Worm (Caenorhabditis elegans) whole organism, L1 larva: ENCODE measurements around the gene F58H1.5.

Source experiments
- C04F5.9 ChIP-seq: sonication (generic microtip); optimal IDR thresholded peaks from 2 replicates; lab custom pipeline; 2016; ENCODE audit warnings: missing genetic modification characterization, missing compliant biosample characterization
- C16A3.4 ChIP-seq: fragments of 150-350 bp; optimal IDR thresholded peaks from 2 replicates; lab custom pipeline; 2014; ENCODE audit warnings: missing biosample characterization, missing genetic modification characterization
- Y116A8C.19 ChIP-seq: sonication (generic microtip); optimal IDR thresholded peaks from 2 replicates; lab custom pipeline; 2016; ENCODE audit warnings: missing compliant biosample characterization, missing genetic modification characterization, borderline replicate concordance
- aha-1 ChIP-seq: fragments of 150-350 bp; optimal IDR thresholded peaks from 2 replicates; lab custom pipeline; 2014; ENCODE audit warnings: missing biosample characterization, missing genetic modification characterization
- alr-1 ChIP-seq: fragments of 200-800 bp; sonication (Bioruptor generic); optimal IDR thresholded peaks from 2 replicates; lab custom pipeline; 2018; ENCODE audit warnings: borderline replicate concordance, mild to moderate bottlenecking, missing genetic modification characterization, missing compliant biosample characterization
- aly-2 ChIP-seq: fragments of 150-350 bp; optimal IDR thresholded peaks from 2 replicates; lab custom pipeline; 2014; ENCODE audit warnings: missing biosample characterization, missing genetic modification characterization
- ama-1 ChIP-seq: fragments of 150-350 bp; optimal IDR thresholded peaks from 2 replicates; lab custom pipeline; 2014
- ceh-63 ChIP-seq: fragments of 200-800 bp; sonication (Bioruptor generic); optimal IDR thresholded peaks from 2 replicates; lab custom pipeline; 2018; ENCODE audit warnings: mild to moderate bottlenecking, missing genetic modification characterization, missing compliant biosample characterization
- ceh-8 ChIP-seq: fragments of 200-800 bp; sonication (Bioruptor generic); optimal IDR thresholded peaks from 2 replicates; lab custom pipeline; 2018; ENCODE audit warnings: mild to moderate bottlenecking, missing genetic modification characterization, moderate library complexity, missing compliant biosample characterization
- ceh-82 ChIP-seq, 3 experiments: fragments of 150-350 bp in 1 of 3; sonication (generic microtip) in 2 of 3; optimal IDR thresholded peaks; 2 replicates each; lab custom pipeline; 2014 to 2017; ENCODE audit warnings: missing biosample characterization in 3 of 3, missing genetic modification characterization in 3 of 3
- ceh-90 ChIP-seq: sonication (generic microtip); optimal IDR thresholded peaks from 2 replicates; lab custom pipeline; 2016; ENCODE audit warnings: missing genetic modification characterization, missing compliant biosample characterization
- dsc-1 ChIP-seq: sonication (generic microtip); optimal IDR thresholded peaks from 2 replicates; lab custom pipeline; 2016; ENCODE audit warnings: mild to moderate bottlenecking, missing genetic modification characterization, missing compliant biosample characterization
- efl-3 ChIP-seq: fragments of 200-800 bp; sonication (Bioruptor generic); optimal IDR thresholded peaks from 2 replicates; lab custom pipeline; 2018; ENCODE audit warnings: mild to moderate bottlenecking, missing genetic modification characterization, missing compliant biosample characterization
- elt-2 ChIP-seq: sonication (generic microtip); optimal IDR thresholded peaks from 2 replicates; lab custom pipeline; 2016; ENCODE audit warnings: missing genetic modification characterization, mild to moderate bottlenecking, inconsistent platforms, missing compliant biosample characterization, missing genetic modification reagents
- fkh-10 ChIP-seq: sonication (generic microtip); optimal IDR thresholded peaks from 2 replicates; lab custom pipeline; 2017; ENCODE audit warnings: missing biosample characterization, missing genetic modification reagents, missing genetic modification characterization
- fkh-4 ChIP-seq: sonication (generic microtip); optimal IDR thresholded peaks from 2 replicates; lab custom pipeline; 2016; ENCODE audit warnings: missing compliant biosample characterization, missing genetic modification characterization, borderline replicate concordance
- hlh-4 ChIP-seq: sonication (generic microtip); optimal IDR thresholded peaks from 2 replicates; lab custom pipeline; 2016; ENCODE audit warnings: mild to moderate bottlenecking, missing genetic modification characterization, missing compliant biosample characterization
- hpl-2 ChIP-seq: fragments of 150-350 bp; optimal IDR thresholded peaks from 2 replicates; lab custom pipeline; 2014; ENCODE audit warnings: missing biosample characterization, missing genetic modification reagents, missing genetic modification characterization
- irx-1 ChIP-seq: sonication (generic microtip); optimal IDR thresholded peaks from 2 replicates; lab custom pipeline; 2016; ENCODE audit warnings: missing genetic modification characterization, missing compliant biosample characterization
- isw-1 ChIP-seq: fragments of 200-800 bp; sonication (Bioruptor generic); IDR thresholded peaks from 2 replicates; pipeline ENCODE4 v1.3.6; 2022; ENCODE audit warnings: missing genetic modification characterization, missing compliant biosample characterization
- lin-13 ChIP-seq: fragments of 150-350 bp; optimal IDR thresholded peaks from 2 replicates; lab custom pipeline; 2014; ENCODE audit warnings: missing biosample characterization, missing genetic modification reagents, missing genetic modification characterization
- lin-14 ChIP-seq: fragments of 200-800 bp; sonication (Bioruptor generic); optimal IDR thresholded peaks from 2 replicates; lab custom pipeline; 2018; ENCODE audit warnings: mild to moderate bottlenecking, missing genetic modification characterization, moderate library complexity, missing compliant biosample characterization
- lin-15B ChIP-seq: fragments of 150-350 bp; sonication (generic microtip); optimal IDR thresholded peaks from 3 replicates; lab custom pipeline; 2014; ENCODE audit warnings: missing biosample characterization, missing genetic modification characterization
- lin-35 ChIP-seq, 2 experiments: fragments of 150-350 bp; optimal IDR thresholded peaks; 2 replicates each; lab custom pipeline; 2014; ENCODE audit warnings: missing biosample characterization in 2 of 2, missing genetic modification characterization in 2 of 2, missing genetic modification reagents in 2 of 2
- lin-39 ChIP-seq: fragments of 150-350 bp; optimal IDR thresholded peaks from 2 replicates; lab custom pipeline; 2014; ENCODE audit warnings: missing biosample characterization, missing genetic modification reagents, missing genetic modification characterization
- lsy-2 ChIP-seq, 2 experiments: fragments of 150-350 bp; optimal IDR thresholded peaks; 2 replicates each; lab custom pipeline; 2014; ENCODE audit warnings: missing biosample characterization in 2 of 2, missing genetic modification characterization in 2 of 2
- mab-9 ChIP-seq: fragments of 200-800 bp; sonication (Bioruptor generic); IDR thresholded peaks from 2 replicates; pipeline ENCODE4 v1.3.6; 2022; ENCODE audit warnings: missing genetic modification reagents, missing genetic modification characterization, missing compliant biosample characterization
- mdl-1 ChIP-seq, 2 experiments: fragments of 150-350 bp; optimal IDR thresholded peaks; 2 replicates each; lab custom pipeline; 2014 to 2017; ENCODE audit warnings: missing biosample characterization in 2 of 2, missing genetic modification characterization in 2 of 2, inconsistent platforms in 1 of 2
- mef-2 ChIP-seq: fragments of 150-350 bp; optimal IDR thresholded peaks from 2 replicates; lab custom pipeline; 2014; ENCODE audit warnings: missing biosample characterization, missing genetic modification characterization
- nhr-12 ChIP-seq: sonication (generic microtip); optimal IDR thresholded peaks from 2 replicates; lab custom pipeline; 2017; ENCODE audit warnings: missing biosample characterization, missing genetic modification characterization
- nhr-19 ChIP-seq: fragments of 200-800 bp; sonication (Bioruptor generic); conservative IDR thresholded peaks from 2 replicates; pipeline ENCODE4 v1.3.6; 2022; ENCODE audit warnings: missing genetic modification characterization, missing compliant biosample characterization
- nhr-77 ChIP-seq: fragments of 150-350 bp; optimal IDR thresholded peaks from 2 replicates; lab custom pipeline; 2014; ENCODE audit warnings: missing biosample characterization, missing genetic modification characterization
- nhr-85 ChIP-seq: sonication (generic microtip); peaks from one replicate; lab custom pipeline; 2016; ENCODE audit warnings: missing genetic modification characterization, inconsistent platforms, missing compliant biosample characterization
- nhr-90 ChIP-seq: sonication (generic microtip); optimal IDR thresholded peaks from 2 replicates; lab custom pipeline; 2016; ENCODE audit warnings: mild to moderate bottlenecking, missing genetic modification characterization, missing compliant biosample characterization; ENCODE audit not compliant: poor library complexity
- pax-3 ChIP-seq: fragments of 200-800 bp; sonication (Bioruptor generic); optimal IDR thresholded peaks from 2 replicates; lab custom pipeline; 2018; ENCODE audit warnings: mild to moderate bottlenecking, missing genetic modification characterization, moderate library complexity, missing compliant biosample characterization
- pqm-1 ChIP-seq: sonication (generic microtip); optimal IDR thresholded peaks from 3 replicates; lab custom pipeline; 2017; ENCODE audit warnings: missing biosample characterization, missing genetic modification characterization
- skn-1 ChIP-seq: fragments of 150-350 bp; optimal IDR thresholded peaks from 2 replicates; lab custom pipeline; 2014; ENCODE audit warnings: missing biosample characterization, missing genetic modification characterization
- snpc-4 ChIP-seq: fragments of 150-350 bp; optimal IDR thresholded peaks from 2 replicates; lab custom pipeline; 2014; ENCODE audit warnings: missing biosample characterization, missing genetic modification characterization
- sptf-1 ChIP-seq: fragments of 150-350 bp; optimal IDR thresholded peaks from 2 replicates; lab custom pipeline; 2014; ENCODE audit warnings: missing biosample characterization, missing genetic modification characterization
- swsn-7 ChIP-seq: sonication (generic microtip); optimal IDR thresholded peaks from 2 replicates; lab custom pipeline; 2016; ENCODE audit warnings: missing genetic modification characterization, missing compliant biosample characterization
- tbx-2 ChIP-seq: sonication (generic microtip); optimal IDR thresholded peaks from 2 replicates; lab custom pipeline; 2016; ENCODE audit warnings: missing genetic modification characterization, missing compliant biosample characterization
- tlp-1 ChIP-seq: fragments of 150-350 bp; optimal IDR thresholded peaks from 2 replicates; lab custom pipeline; 2014; ENCODE audit warnings: missing biosample characterization, missing genetic modification characterization
- unc-130 ChIP-seq: fragments of 150-350 bp; optimal IDR thresholded peaks from 2 replicates; lab custom pipeline; 2017; ENCODE audit warnings: missing biosample characterization, missing genetic modification characterization, inconsistent platforms
- unc-98 ChIP-seq: fragments of 200-800 bp; sonication (Bioruptor generic); IDR thresholded peaks from 2 replicates; pipeline ENCODE4 v1.3.6; 2022; ENCODE audit warnings: missing genetic modification characterization, missing compliant biosample characterization
- xbp-1 ChIP-seq: sonication (generic microtip); optimal IDR thresholded peaks from 2 replicates; lab custom pipeline; 2016; ENCODE audit warnings: missing genetic modification characterization, missing compliant biosample characterization
- zag-1 ChIP-seq: fragments of 150-350 bp; optimal IDR thresholded peaks from 2 replicates; lab custom pipeline; 2014; ENCODE audit warnings: missing biosample characterization, missing genetic modification characterization

Gene F58H1.5

DNA sequence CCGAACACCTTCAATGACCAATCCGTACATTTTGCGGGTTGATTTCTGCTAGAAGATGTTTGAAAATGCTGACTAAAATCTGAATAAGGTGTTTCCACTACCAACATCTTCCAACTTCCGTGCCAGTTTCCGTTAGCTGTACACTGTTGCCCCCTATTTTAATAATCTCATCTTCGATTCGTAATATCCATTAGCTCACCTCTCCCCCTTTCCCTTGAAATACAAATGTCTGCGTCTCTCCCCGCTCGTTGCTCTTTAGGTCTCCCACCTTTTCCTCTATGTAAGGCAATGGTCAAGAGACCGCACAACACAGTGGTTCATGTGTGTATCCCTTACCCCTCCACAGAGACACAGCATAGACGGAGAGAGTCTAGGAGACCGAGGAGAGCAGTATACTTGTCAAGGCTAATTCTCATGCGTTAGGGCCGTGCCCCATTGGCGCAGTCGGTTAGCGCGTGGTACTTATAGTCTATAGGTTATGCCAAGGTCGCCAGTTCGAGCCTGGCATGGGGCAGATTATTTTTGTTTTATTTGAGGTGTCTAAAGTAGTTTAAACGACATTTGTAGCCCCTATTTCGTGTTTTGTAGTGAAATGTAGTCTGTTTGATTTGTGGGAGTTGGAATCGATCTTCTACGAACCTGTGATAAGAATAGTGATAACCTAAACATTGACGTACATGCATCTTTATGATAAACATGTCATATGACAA is 43.7 kb downstream of the F58H1.5 start, which contains the start of gene gcy-33 (continued):
- TF ChIP-seq unc-130 (tag; lab: Kevin White, UChicago) (peak; percentile 48), swsn-7 (tag; lab: Kevin White, UChicago) (peak; percentile 88), zag-1 (tag; lab: Kevin White, UChicago) (no peak), fkh-10 (peak; percentile 18), skn-1 (peak; percentile 63), tbx-2 (peak; percentile 76), elt-2 (tag; lab: Kevin White, UChicago) (peak; percentile 98), aly-2 (tag; lab: Kevin White, UChicago) (peak; percentile 75), nhr-19 (GFP tag; lab: Robert Waterston, UW) (peak; percentile 80), ceh-63 (GFP tag; lab: Kevin White, UChicago) (no peak), ceh-82 (tag; optimal IDR thresholded peaks at IDR 0.05; lab: Kevin White, UChicago) (peak; percentile 49 to 71 (median 67)), mab-9 (GFP tag; lab: Robert Waterston, UW) (no peak), irx-1 (tag; lab: Kevin White, UChicago) (peak; percentile 60), nhr-85 (tag; lab: Kevin White, UChicago) (peak; percentile 83), nhr-12 (tag; lab: Kevin White, UChicago) (no peak), mdl-1 (tag; optimal IDR thresholded peaks at IDR 0.05; lab: Kevin White, UChicago) (peak in 1 of 2 experiments; percentile 79), isw-1 (no peak), alr-1 (tag; lab: Kevin White, UChicago) (no peak), Y116A8C.19 (tag; lab: Kevin White, UChicago) (no peak), nhr-90 (peak; percentile 91), aha-1 (tag; lab: Kevin White, UChicago) (no peak), hpl-2 (GFP tag; lab: Kevin White, UChicago) (no peak), fkh-4 (tag; lab: Kevin White, UChicago) (no peak), snpc-4 (tag; lab: Kevin White, UChicago) (peak; percentile 81), sptf-1 (tag; lab: Kevin White, UChicago) (no peak), mef-2 (tag; lab: Kevin White, UChicago) (no peak), lin-13 (GFP tag; lab: Kevin White, UChicago) (peak; percentile 44), xbp-1 (tag; lab: Kevin White, UChicago) (peak; percentile 83), ceh-8 (GFP tag; lab: Kevin White, UChicago) (peak; percentile 75), tlp-1 (peak; percentile 62), C16A3.4 (tag; lab: Kevin White, UChicago) (peak; percentile 81), C04F5.9 (peak; percentile 8), lin-39 (tag; lab: Kevin White, UChicago) (no peak), ama-1 (lab: Kevin White, UChicago) (no peak), dsc-1 (tag; lab: Kevin White, UChicago) (peak; percentile 81), lin-15B (tag; lab: Kevin White, UChicago) (no peak), pqm-1 (tag; lab: Kevin White, UChicago) (peak; percentile 71), hlh-4 (tag; lab: Kevin White, UChicago) (no peak), efl-3 (GFP tag; lab: Kevin White, UChicago) (no peak), lsy-2 (tag; optimal IDR thresholded peaks at IDR 0.05; lab: Kevin White, UChicago) (peak; percentile 73 to 79), lin-14 (peak; percentile 81), lin-35 (GFP tag; optimal IDR thresholded peaks at IDR 0.05; lab: Kevin White, UChicago) (peak; percentile 71 to 82), ceh-90 (tag; lab: Kevin White, UChicago) (no peak), unc-98 (GFP tag; lab: Robert Waterston, UW) (no peak), nhr-77 (peak; percentile 43), pax-3 (peak; percentile 83)
